Fruit fly (Drosophila melanogaster) whole organism, adult: ENCODE data around the gene mRpS22.

Experiments
- CG11617 ChIP-seq: fragments of 200-800 bp; sonication (Bioruptor generic); optimal IDR thresholded peaks from 2 replicates; lab custom pipeline; 2017; ENCODE audit warnings: mild to moderate bottlenecking, missing biosample characterization, missing genetic modification reagents, missing genetic modification characterization
- CG12768 ChIP-seq: fragments of 200-800 bp; sonication (Bioruptor generic); optimal IDR thresholded peaks from 2 replicates; lab custom pipeline; 2017; ENCODE audit warnings: missing biosample characterization, missing genetic modification characterization, mild to moderate bottlenecking, moderate library complexity, missing genetic modification reagents
- CG14711 ChIP-seq: fragments of 200-800 bp; sonication (Bioruptor generic); optimal IDR thresholded peaks from 2 replicates; lab custom pipeline; 2018; ENCODE audit warnings: missing biosample characterization, mild to moderate bottlenecking, missing genetic modification characterization, moderate library complexity
- CG1620 ChIP-seq: fragments of 200-800 bp; sonication (Bioruptor generic); optimal IDR thresholded peaks from 2 replicates; lab custom pipeline; 2016; ENCODE audit warnings: missing biosample characterization, missing genetic modification characterization
- CG33017 ChIP-seq: fragments of 200-800 bp; sonication (Bioruptor generic); optimal IDR thresholded peaks from 2 replicates; lab custom pipeline; 2018; ENCODE audit warnings: missing biosample characterization, mild to moderate bottlenecking, missing genetic modification characterization, moderate library complexity
- CG5204 ChIP-seq: fragments of 200-800 bp; sonication (Bioruptor generic); optimal IDR thresholded peaks from 2 replicates; lab custom pipeline; 2016; ENCODE audit warnings: missing biosample characterization, missing genetic modification characterization
- CG7045 ChIP-seq: fragments of 200-800 bp; sonication (Bioruptor generic); optimal IDR thresholded peaks from 2 replicates; lab custom pipeline; 2017; ENCODE audit warnings: missing biosample characterization, mild to moderate bottlenecking, missing genetic modification characterization
- CG7101 ChIP-seq: fragments of 200-800 bp; sonication (Bioruptor generic); optimal IDR thresholded peaks from 2 replicates; lab custom pipeline; 2018; ENCODE audit warnings: missing biosample characterization, mild to moderate bottlenecking, missing genetic modification characterization, moderate library complexity
- Clk ChIP-seq: fragments of 200-800 bp; sonication (Bioruptor generic); optimal IDR thresholded peaks from 2 replicates; lab custom pipeline; 2017; ENCODE audit warnings: missing biosample characterization, missing genetic modification characterization
- Crg-1 ChIP-seq: fragments of 200-800 bp; sonication (Bioruptor generic); optimal IDR thresholded peaks from 2 replicates; lab custom pipeline; 2016; ENCODE audit warnings: missing biosample characterization, missing genetic modification characterization
- Hr96 ChIP-seq: fragments of 200-800 bp; sonication (Bioruptor generic); optimal IDR thresholded peaks from 2 replicates; lab custom pipeline; 2016; ENCODE audit warnings: missing biosample characterization, missing genetic modification characterization
- Mnt ChIP-seq: fragments of 200-800 bp; sonication (Bioruptor generic); optimal IDR thresholded peaks from 2 replicates; lab custom pipeline; 2016; ENCODE audit warnings: missing biosample characterization, mild to moderate bottlenecking, missing genetic modification characterization
- bab1 ChIP-seq: fragments of 200-800 bp; sonication (Bioruptor generic); optimal IDR thresholded peaks from 3 replicates; lab custom pipeline; 2019; ENCODE audit warnings: missing biosample characterization, mild to moderate bottlenecking, missing genetic modification characterization, moderate library complexity
- cic ChIP-seq: fragments of 200-800 bp; sonication (Bioruptor generic); optimal IDR thresholded peaks from 2 replicates; lab custom pipeline; 2017; ENCODE audit warnings: missing biosample characterization, mild to moderate bottlenecking, missing genetic modification characterization, moderate library complexity
- cnc ChIP-seq, 2 experiments: fragments of >200 bp; optimal IDR thresholded peaks; 2 replicates each; lab custom pipeline; 2017
- kay ChIP-seq: fragments of 200-800 bp; sonication (Bioruptor generic); peaks from one replicate; lab custom pipeline; 2016; ENCODE audit warnings: missing biosample characterization, missing genetic modification characterization, borderline replicate concordance
- ovo ChIP-seq: fragments of 200-800 bp; sonication (Bioruptor generic); optimal IDR thresholded peaks from 2 replicates; lab custom pipeline; 2016; ENCODE audit warnings: missing biosample characterization, missing genetic modification characterization
- pad ChIP-seq: fragments of 200-800 bp; sonication (Bioruptor generic); optimal IDR thresholded peaks from 3 replicates; lab custom pipeline; 2017; ENCODE audit warnings: missing biosample characterization, missing genetic modification characterization, mild to moderate bottlenecking, moderate library complexity, missing genetic modification reagents
- tj ChIP-seq: fragments of 200-800 bp; sonication (Bioruptor generic); optimal IDR thresholded peaks from 3 replicates; lab custom pipeline; 2017; ENCODE audit warnings: missing biosample characterization, mild to moderate bottlenecking, missing genetic modification characterization, moderate library complexity
- toe ChIP-seq: fragments of 200-800 bp; sonication (Bioruptor generic); optimal IDR thresholded peaks from 2 replicates; lab custom pipeline; 2016; ENCODE audit warnings: missing biosample characterization, missing genetic modification characterization

mRpS22 gene

dm6 chr3R:27945398-27945797, 28.7 kb downstream of the mRpS22 start:
- TF ChIP-seq ovo, result no peak
- peak; percentile 58 to 94 for TF ChIP-seq cnc (optimal IDR thresholded peaks at IDR 0.05; lab: Kevin White, UChicago)

dm6 chr3R:27946555-27947204, 30.0 kb downstream of the mRpS22 start:
- TF ChIP-seq CG7101 (tag; lab: Kevin White, UChicago) (peak; percentile 5), CG1620 (GFP tag; lab: Kevin White, UChicago) (peak; percentile 1), Mnt (GFP tag; lab: Kevin White, UChicago) (peak; percentile 13), Clk (GFP tag; lab: Kevin White, UChicago) (no peak), bab1 (GFP tag; lab: Kevin White, UChicago) (no peak), Crg-1 (GFP tag; lab: Kevin White, UChicago) (peak; percentile 13), CG5204 (GFP tag; lab: Kevin White, UChicago) (no peak)

- TF ChIP-seq CG12768 (GFP tag; lab: Kevin White, UChicago) (no peak), CG33017 (tag; lab: Kevin White, UChicago) (no peak), kay (GFP tag; lab: Kevin White, UChicago) (no peak), cnc (optimal IDR thresholded peaks at IDR 0.05; lab: Kevin White, UChicago) (no peak), CG7101 (tag; lab: Kevin White, UChicago) (no peak), CG7045 (GFP tag; lab: Kevin White, UChicago) (no peak), Hr96 (GFP tag; lab: Kevin White, UChicago) (no peak), Mnt (GFP tag; lab: Kevin White, UChicago) (peak; percentile 84)
These were observed 31.1 kb downstream of the mRpS22 start, which contains the start of gene mfrn for dm6 chr3R:27947682-27948245. Gene mfrn, minus strand, starts transcription at chr3R:27948021.

- TF ChIP-seq ovo (peak; percentile 2), cic (GFP tag; lab: Kevin White, UChicago) (peak; percentile 45), CG7101 (tag; lab: Kevin White, UChicago) (peak; percentile 58), bab1 (GFP tag; lab: Kevin White, UChicago) (peak; percentile 70), pad (GFP tag; lab: Kevin White, UChicago) (no peak), CG12768 (GFP tag; lab: Kevin White, UChicago) (peak; percentile 51), CG14711 (tag; lab: Kevin White, UChicago) (peak; percentile 40), tj (GFP tag; lab: Kevin White, UChicago) (peak; percentile 17), kay (GFP tag; lab: Kevin White, UChicago) (no peak), Clk (GFP tag; lab: Kevin White, UChicago) (peak; percentile 14), Hr96 (GFP tag; lab: Kevin White, UChicago) (no peak), toe (GFP tag; lab: Kevin White, UChicago) (no peak), CG5204 (GFP tag; lab: Kevin White, UChicago) (no peak), CG11617 (peak; percentile 46), Mnt (GFP tag; lab: Kevin White, UChicago) (peak; percentile 71), CG7045 (GFP tag; lab: Kevin White, UChicago) (peak; percentile 42), Crg-1 (GFP tag; lab: Kevin White, UChicago) (peak; percentile 68), cnc (optimal IDR thresholded peaks at IDR 0.05; lab: Kevin White, UChicago) (no peak), CG33017 (tag; lab: Kevin White, UChicago) (peak; percentile 48), CG1620 (GFP tag; lab: Kevin White, UChicago) (peak; percentile 38)
These were observed 31.8 kb downstream of the mRpS22 start, which contains the start of gene Gp93 for dm6 chr3R:27948421-27948906. Gene Gp93, plus strand, starts transcription at chr3R:27948711.

dm6 chr3R:27953890-27954289, 37.2 kb downstream of the mRpS22 start, which contains the start of gene CG4951:
Gene CG4951, minus strand, starts transcription at chr3R:27954112.
- TF ChIP-seq bab1 (GFP tag; lab: Kevin White, UChicago) (peak; percentile 31), CG12768 (GFP tag; lab: Kevin White, UChicago) (no peak), CG14711 (tag; lab: Kevin White, UChicago) (no peak), cnc (optimal IDR thresholded peaks at IDR 0.05; lab: Kevin White, UChicago) (no peak), kay (GFP tag; lab: Kevin White, UChicago) (no peak)

dm6 chr3R:27954533-27954932, 37.8 kb downstream of the mRpS22 start, which contains the start of gene Nep7:
Gene Nep7, plus strand, starts transcription at chr3R:27954917.
- TF ChIP-seq CG33017 (tag; lab: Kevin White, UChicago), result peak; percentile 30
- peak; percentile 16 for TF ChIP-seq CG12768 (GFP tag; lab: Kevin White, UChicago)
- no peak for TF ChIP-seq Crg-1 (GFP tag; lab: Kevin White, UChicago)
- peak; percentile 97 for TF ChIP-seq cic (GFP tag; lab: Kevin White, UChicago)
- peak; percentile 26 for TF ChIP-seq CG7101 (tag; lab: Kevin White, UChicago)
- no peak for TF ChIP-seq ovo
- TF ChIP-seq CG1620 (GFP tag; lab: Kevin White, UChicago), result no peak
- no peak for TF ChIP-seq CG11617
